Fruit fly (Drosophila melanogaster) whole organism, embryonic: Measurements from ENCODE around the gene beta4GalT7.

Source experiments
- Aef1 ChIP-seq: fragments of 200-800 bp; sonication (Bioruptor generic); IDR thresholded peaks from 3 replicates; pipeline ENCODE4 v1.3.6; 2022; ENCODE audit warnings: missing biosample characterization, missing genetic modification characterization
- CG10654 ChIP-seq: fragments of 200-800 bp; sonication (Bioruptor generic); optimal IDR thresholded peaks from 2 replicates; lab custom pipeline; 2016; ENCODE audit warnings: missing biosample characterization, missing genetic modification characterization
- CG11093 ChIP-seq: fragments of 200-800 bp; sonication (Bioruptor generic); IDR thresholded peaks from 3 replicates; pipeline ENCODE4 v1.3.6; 2022; ENCODE audit warnings: missing biosample characterization, missing genetic modification characterization
- CG11560 ChIP-seq: fragments of 200-800 bp; sonication (Bioruptor generic); IDR thresholded peaks from 3 replicates; pipeline ENCODE4 v1.3.6; 2022; ENCODE audit warnings: missing biosample characterization, missing genetic modification characterization
- CG15514 ChIP-seq: fragments of 200-800 bp; sonication (Bioruptor generic); optimal IDR thresholded peaks from 3 replicates; lab custom pipeline; 2017; ENCODE audit warnings: missing biosample characterization, missing genetic modification characterization, mild to moderate bottlenecking, moderate library complexity, missing genetic modification reagents
- CG16779 ChIP-seq: fragments of 200-800 bp; sonication (Bioruptor generic); IDR thresholded peaks from 2 replicates; pipeline ENCODE4 v1.3.6; 2022; ENCODE audit warnings: missing biosample characterization, missing genetic modification characterization
- CG18476 ChIP-seq: fragments of 200-800 bp; sonication (Bioruptor generic); optimal IDR thresholded peaks from 2 replicates; lab custom pipeline; 2016; ENCODE audit warnings: missing biosample characterization, mild to moderate bottlenecking, missing genetic modification characterization
- CG30403 ChIP-seq: fragments of 200-800 bp; sonication (Bioruptor generic); optimal IDR thresholded peaks from 3 replicates; lab custom pipeline; 2016; ENCODE audit warnings: missing biosample characterization, missing genetic modification characterization
- CG31441 ChIP-seq: fragments of 200-800 bp; sonication (Bioruptor generic); IDR thresholded peaks from 2 replicates; pipeline ENCODE4 v1.3.6; 2022; ENCODE audit warnings: missing biosample characterization, missing genetic modification characterization
- CG32767 ChIP-seq: fragments of 200-800 bp; sonication (Bioruptor generic); IDR thresholded peaks from 2 replicates; pipeline ENCODE4 v1.3.6; 2022; ENCODE audit warnings: missing biosample characterization, missing genetic modification characterization
- CG3847 ChIP-seq: fragments of 200-800 bp; sonication (Bioruptor generic); IDR thresholded peaks from 2 replicates; pipeline ENCODE4 v1.3.6; 2022; ENCODE audit warnings: missing biosample characterization, missing genetic modification characterization
- CG4404 ChIP-seq: fragments of 200-800 bp; sonication (Bioruptor generic); IDR thresholded peaks from 2 replicates; pipeline ENCODE4 v1.3.6; 2022; ENCODE audit warnings: missing biosample characterization, missing genetic modification characterization
- CG7556 ChIP-seq: fragments of 200-800 bp; sonication (Bioruptor generic); optimal IDR thresholded peaks from 2 replicates; lab custom pipeline; 2017; ENCODE audit warnings: missing biosample characterization, mild to moderate bottlenecking, missing genetic modification characterization
- CG7745 ChIP-seq: fragments of 200-800 bp; sonication (Bioruptor generic); optimal IDR thresholded peaks from 2 replicates; lab custom pipeline; 2018; ENCODE audit warnings: missing biosample characterization, mild to moderate bottlenecking, missing genetic modification characterization, moderate library complexity
- CTCF ChIP-seq: fragments of 200-800 bp; sonication (Bioruptor generic); optimal IDR thresholded peaks from 2 replicates; lab custom pipeline; 2017; ENCODE audit warnings: missing biosample characterization, mild to moderate bottlenecking, missing genetic modification characterization, moderate library complexity
- Dad ChIP-seq: fragments of 200-800 bp; sonication (Bioruptor generic); optimal IDR thresholded peaks from 3 replicates; lab custom pipeline; 2016; ENCODE audit warnings: missing biosample characterization, missing genetic modification characterization
- Dip3 ChIP-seq: fragments of 200-800 bp; sonication (Bioruptor generic); optimal IDR thresholded peaks from 3 replicates; lab custom pipeline; 2016; ENCODE audit warnings: missing biosample characterization, missing genetic modification characterization
- Dp ChIP-seq: fragments of 200-800 bp; sonication (Bioruptor generic); optimal IDR thresholded peaks from 2 replicates; lab custom pipeline; 2018; ENCODE audit warnings: missing biosample characterization, mild to moderate bottlenecking, missing genetic modification characterization, moderate library complexity
- Gug ChIP-seq: fragments of 200-800 bp; sonication (Bioruptor generic); IDR thresholded peaks from 4 replicates; pipeline ENCODE4 v1.3.6; 2022; ENCODE audit warnings: missing biosample characterization, missing genetic modification characterization
- H15 ChIP-seq: fragments of 200-800 bp; sonication (Bioruptor generic); IDR thresholded peaks from 3 replicates; pipeline ENCODE4 v1.3.6; 2022; ENCODE audit warnings: missing biosample characterization, missing genetic modification characterization
- HLH3B ChIP-seq: fragments of 200-800 bp; sonication (Bioruptor generic); IDR thresholded peaks from 2 replicates; pipeline ENCODE4 v1.3.6; 2022; ENCODE audit warnings: missing biosample characterization, missing genetic modification characterization
- Med ChIP-seq: fragments of 200-800 bp; sonication (Bioruptor generic); peaks from one replicate; lab custom pipeline; 2016; ENCODE audit warnings: missing biosample characterization, missing genetic modification characterization, mild to moderate bottlenecking, inconsistent platforms, moderate library complexity
- Meics ChIP-seq: fragments of 200-800 bp; sonication (Bioruptor generic); optimal IDR thresholded peaks from 2 replicates; lab custom pipeline; 2017; ENCODE audit warnings: missing biosample characterization, mild to moderate bottlenecking, missing genetic modification characterization
- NFAT ChIP-seq: fragments of 200-800 bp; sonication (Bioruptor generic); IDR thresholded peaks from 2 replicates; pipeline ENCODE4 v1.3.6; 2022; ENCODE audit warnings: missing biosample characterization, missing genetic modification characterization
- Nf-YB ChIP-seq: fragments of 200-800 bp; sonication (Bioruptor generic); optimal IDR thresholded peaks from 3 replicates; lab custom pipeline; 2019; ENCODE audit warnings: missing biosample characterization, mild to moderate bottlenecking, missing genetic modification characterization, moderate library complexity
- Rx ChIP-seq: fragments of 200-800 bp; sonication (Bioruptor generic); IDR thresholded peaks from 2 replicates; pipeline ENCODE4 v1.3.6; 2022; ENCODE audit warnings: missing biosample characterization, missing genetic modification characterization
- Six4 ChIP-seq: fragments of 200-800 bp; sonication (Bioruptor generic); optimal IDR thresholded peaks from 2 replicates; lab custom pipeline; 2016; ENCODE audit warnings: missing biosample characterization, missing genetic modification characterization
- Tbp ChIP-seq: fragments of >200 bp; optimal IDR thresholded peaks from 2 replicates; lab custom pipeline; 2018; ENCODE audit warnings: missing biosample characterization, missing genetic modification characterization
- abd-A ChIP-seq: fragments of 200-800 bp; sonication (Bioruptor generic); optimal IDR thresholded peaks from 3 replicates; lab custom pipeline; 2019; ENCODE audit warnings: missing biosample characterization, mild to moderate bottlenecking, missing genetic modification characterization, moderate library complexity
- bowl ChIP-seq: fragments of 200-800 bp; sonication (Bioruptor generic); IDR thresholded peaks from 2 replicates; pipeline ENCODE4 v1.3.6; 2022; ENCODE audit warnings: missing biosample characterization, missing genetic modification characterization
- cas ChIP-seq: fragments of 200-800 bp; sonication (Bioruptor generic); IDR thresholded peaks from 2 replicates; pipeline ENCODE4 v1.3.6; 2022; ENCODE audit warnings: missing biosample characterization, missing genetic modification characterization
- caup ChIP-seq: fragments of 200-800 bp; sonication (Bioruptor generic); optimal IDR thresholded peaks from 3 replicates; lab custom pipeline; 2017; ENCODE audit warnings: missing biosample characterization, mild to moderate bottlenecking, missing genetic modification characterization, moderate library complexity; ENCODE audit not compliant: severe bottlenecking
- chn ChIP-seq: fragments of 200-800 bp; sonication (Bioruptor generic); optimal IDR thresholded peaks from 2 replicates; lab custom pipeline; 2016; ENCODE audit warnings: missing biosample characterization, missing genetic modification characterization
- crp ChIP-seq, 2 experiments: fragments of 200-800 bp; sonication (Bioruptor generic); optimal IDR thresholded peaks; 2 replicates in 1 of 2; 3 replicates in 1 of 2; lab custom pipeline; 2017; ENCODE audit warnings: missing biosample characterization in 2 of 2, missing genetic modification characterization in 2 of 2, mild to moderate bottlenecking in 1 of 2, moderate library complexity in 1 of 2
- en ChIP-seq: fragments of 200-800 bp; sonication (Bioruptor generic); optimal IDR thresholded peaks from 2 replicates; lab custom pipeline; 2016; ENCODE audit warnings: missing biosample characterization, missing genetic modification characterization
- eyg ChIP-seq: fragments of 200-800 bp; sonication (Bioruptor generic); optimal IDR thresholded peaks from 3 replicates; lab custom pipeline; 2016; ENCODE audit warnings: missing biosample characterization, missing genetic modification characterization
- fd64A ChIP-seq: fragments of 200-800 bp; sonication (Bioruptor generic); optimal IDR thresholded peaks from 3 replicates; lab custom pipeline; 2018; ENCODE audit warnings: missing biosample characterization, mild to moderate bottlenecking, missing genetic modification characterization
- her ChIP-seq: fragments of 200-800 bp; sonication (Bioruptor generic); optimal IDR thresholded peaks from 2 replicates; lab custom pipeline; 2016; ENCODE audit warnings: missing biosample characterization, missing genetic modification characterization
- jigr1 ChIP-seq: fragments of 200-800 bp; sonication (Bioruptor generic); IDR thresholded peaks from 3 replicates; pipeline ENCODE4 v1.3.6; 2022; ENCODE audit warnings: missing biosample characterization, missing genetic modification characterization
- mld ChIP-seq: fragments of 200-800 bp; sonication (Bioruptor generic); IDR thresholded peaks from 3 replicates; pipeline ENCODE4 v1.3.6; 2022; ENCODE audit warnings: missing biosample characterization, missing genetic modification characterization; ENCODE audit not compliant: partially characterized antibody
- nmo ChIP-seq: fragments of 200-800 bp; sonication (Bioruptor generic); optimal IDR thresholded peaks from 2 replicates; lab custom pipeline; 2018; ENCODE audit warnings: missing biosample characterization, mild to moderate bottlenecking, missing genetic modification characterization, moderate library complexity
- nom ChIP-seq: fragments of 200-800 bp; sonication (Bioruptor generic); optimal IDR thresholded peaks from 2 replicates; lab custom pipeline; 2017; ENCODE audit warnings: missing biosample characterization, missing genetic modification characterization, mild to moderate bottlenecking, moderate library complexity, missing genetic modification reagents
- odd ChIP-seq: fragments of 200-800 bp; sonication (Bioruptor generic); optimal IDR thresholded peaks from 2 replicates; lab custom pipeline; 2017; ENCODE audit warnings: missing biosample characterization, mild to moderate bottlenecking, missing genetic modification characterization
- pan ChIP-seq, 4 experiments: fragments of >200 bp in 3 of 4; fragments of 200-800 bp in 1 of 4; sonication (Bioruptor generic) in 1 of 4; optimal IDR thresholded peaks in 3 of 4; IDR thresholded peaks in 1 of 4; 2 replicates each; pipeline versions ENCODE4 v1.3.6 to Lab custom; 2017 to 2022; ENCODE audit warnings: missing biosample characterization in 2 of 4, missing genetic modification characterization in 2 of 4, mixed read lengths in 1 of 4
- ranshi ChIP-seq: fragments of 200-800 bp; sonication (Bioruptor generic); IDR thresholded peaks from 2 replicates; pipeline ENCODE4 v1.3.6; 2022; ENCODE audit warnings: missing biosample characterization, missing genetic modification characterization
- sim ChIP-seq: fragments of 200-800 bp; sonication (Bioruptor generic); IDR thresholded peaks from 2 replicates; pipeline ENCODE4 v1.3.6; 2022; ENCODE audit warnings: missing biosample characterization, missing genetic modification characterization
- sna ChIP-seq: fragments of 200-800 bp; sonication (Bioruptor generic); IDR thresholded peaks from 2 replicates; pipeline ENCODE4 v1.3.6; 2022; ENCODE audit warnings: missing biosample characterization, missing genetic modification characterization; ENCODE audit not compliant: partially characterized antibody
- tio ChIP-seq: fragments of 200-800 bp; sonication (Bioruptor generic); optimal IDR thresholded peaks from 2 replicates; lab custom pipeline; 2017; ENCODE audit warnings: missing biosample characterization, missing genetic modification characterization, inconsistent platforms
- vfl ChIP-seq: fragments of 200-800 bp; sonication (Bioruptor generic); optimal IDR thresholded peaks from 2 replicates; lab custom pipeline; 2016; ENCODE audit warnings: missing biosample characterization, missing genetic modification characterization
- zen2 ChIP-seq: fragments of 200-800 bp; sonication (Bioruptor generic); IDR thresholded peaks from 3 replicates; pipeline ENCODE4 v1.3.6; 2022; ENCODE audit warnings: missing biosample characterization, missing genetic modification characterization; ENCODE audit not compliant: partially characterized antibody
- zf30C ChIP-seq: fragments of 200-800 bp; sonication (Bioruptor generic); optimal IDR thresholded peaks from 3 replicates; lab custom pipeline; 2018; ENCODE audit warnings: missing biosample characterization, mild to moderate bottlenecking, missing genetic modification characterization

beta4GalT7 gene

DNA sequence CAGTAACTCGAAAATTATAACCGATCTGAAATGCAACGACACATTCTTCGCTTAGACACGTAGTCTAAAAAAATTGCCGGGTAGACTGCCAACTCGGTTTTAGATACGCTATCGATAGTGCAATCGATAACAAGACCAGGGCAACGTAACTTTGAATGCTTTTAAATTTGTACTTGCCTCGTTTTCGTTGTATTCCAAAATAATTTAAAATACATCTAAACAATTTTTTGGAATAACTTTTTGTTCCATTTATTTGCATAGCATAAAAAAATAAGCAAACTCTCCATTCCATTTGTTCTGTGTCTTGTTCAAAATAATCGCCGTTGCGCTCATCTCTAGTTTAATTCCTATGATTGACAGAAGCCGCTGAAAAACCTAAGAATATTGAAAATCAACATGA is 46.5 kb downstream of the beta4GalT7 start, which contains the start of the genes Stt3B and CG11839 (continued):
- TF ChIP-seq fd64A (no peak), CG32767 (GFP tag; lab: Robert Waterston, UW) (no peak), nom (GFP tag; lab: Kevin White, UChicago) (peak; percentile 24), sna (GFP tag; lab: Robert Waterston, UW) (peak; percentile 93), CG4404 (GFP tag; lab: Robert Waterston, UW) (no peak; the same call in none of the 2 replicates), caup (GFP tag; lab: Kevin White, UChicago) (no peak), CG11560 (tag; lab: Robert Waterston, UW) (no peak), HLH3B (GFP tag; lab: Robert Waterston, UW) (peak; percentile 56; the same call in 1 of the 2 replicates), pan (optimal IDR thresholded peaks at IDR 0.05; lab: Kevin White, UChicago) (no peak), pan (GFP tag; optimal IDR thresholded peaks at IDR 0.05 in 1 of 2, IDR thresholded peaks at IDR 0.05 in 1 of 2) (peak in 1 of 2 experiments; percentile 50), CTCF (no peak), H15 (no peak), CG18476 (peak; percentile 56), abd-A (tag; lab: Kevin White, UChicago) (no peak), Nf-YB (peak; percentile 37), CG7556 (GFP tag; lab: Kevin White, UChicago) (no peak), Tbp (no peak), mld (GFP tag; lab: Robert Waterston, UW) (peak; percentile 58; the same call in 1 of the 3 replicates), CG10654 (GFP tag; lab: Kevin White, UChicago) (peak; percentile 70), CG7745 (tag; lab: Kevin White, UChicago) (peak; percentile 23), nmo (GFP tag; lab: Kevin White, UChicago) (peak; percentile 88), Meics (GFP tag; lab: Kevin White, UChicago) (no peak), Dip3 (GFP tag; lab: Kevin White, UChicago) (peak; percentile 84), CG3847 (GFP tag; lab: Robert Waterston, UW) (peak; percentile 91), Dp (peak; percentile 44), Gug (GFP tag; lab: Robert Waterston, UW) (peak; percentile 66; the same call in 3 of the 4 replicates), chn (GFP tag; lab: Kevin White, UChicago) (peak; percentile 75), CG16779 (GFP tag; lab: Robert Waterston, UW) (no peak), eyg (GFP tag; lab: Kevin White, UChicago) (no peak), tio (GFP tag; lab: Kevin White, UChicago) (no peak), bowl (GFP tag; lab: Robert Waterston, UW) (no peak), CG30403 (peak; percentile 88), en (GFP tag; lab: Kevin White, UChicago) (peak; percentile 25), her (peak; percentile 62), cas (peak; percentile 10; the same call in 1 of the 2 replicates), Rx (GFP tag; lab: Robert Waterston, UW) (no peak), jigr1 (GFP tag; lab: Robert Waterston, UW) (no peak), NFAT (GFP tag; lab: Robert Waterston, UW) (no peak), CG31441 (GFP tag; lab: Robert Waterston, UW) (no peak), Med (GFP tag; lab: Kevin White, UChicago) (peak; percentile 96), vfl (GFP tag; lab: Kevin White, UChicago) (peak; percentile 77), Six4 (GFP tag; lab: Kevin White, UChicago) (peak; percentile 74), CG15514 (GFP tag; lab: Kevin White, UChicago) (peak; percentile 70), CG11093 (no peak), Aef1 (GFP tag; lab: Robert Waterston, UW) (no peak; the same call in 1 of the 3 replicates), zf30C (GFP tag; lab: Kevin White, UChicago) (no peak), zen2 (no peak; the same call in 2 of the 3 replicates), crp (GFP tag; optimal IDR thresholded peaks at IDR 0.05; lab: Kevin White, UChicago) (peak in 1 of 2 experiments; percentile 43), sim (GFP tag; lab: Robert Waterston, UW) (no peak), odd (GFP tag; lab: Kevin White, UChicago) (no peak), Dad (GFP tag; lab: Kevin White, UChicago) (peak; percentile 72), ranshi (GFP tag; lab: Robert Waterston, UW) (no peak)
